Worm (Caenorhabditis elegans): ENCODE data around the gene T10C6.6.

DNA sequence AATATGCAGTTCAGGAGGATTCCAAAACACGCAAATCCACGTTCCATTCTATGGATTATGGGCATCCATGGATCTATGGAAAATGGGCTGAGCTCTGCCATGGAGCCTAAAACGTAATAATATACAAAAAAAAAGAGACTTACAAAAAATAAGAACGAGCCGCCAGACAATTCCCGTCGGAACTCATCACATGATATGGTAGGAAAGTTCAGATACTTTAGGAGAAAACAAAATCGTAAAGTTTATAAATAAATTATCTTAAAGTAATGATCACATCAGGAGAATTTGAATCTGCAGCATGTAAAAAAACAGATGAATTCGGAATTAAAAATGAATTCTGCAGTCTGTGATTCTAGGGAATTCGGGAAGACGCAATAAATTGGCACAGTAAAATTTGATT lies 8.5 kb upstream of the T10C6.6 start, which contains the start of gene str-232:
- TF ChIP-seq cog-1 (tag; optimal IDR thresholded peaks at IDR 0.05): no peak
- TF ChIP-seq ztf-29 (GFP tag; IDR thresholded peaks at IDR 0.05): no peak
- no peak for TF ChIP-seq ref-1 (GFP tag; conservative IDR thresholded peaks at IDR 0.05)
- no peak for TF ChIP-seq flt-1 (GFP tag; IDR thresholded peaks at IDR 0.05)
- no peak for TF ChIP-seq T22C8.4 (GFP tag; IDR thresholded peaks at IDR 0.05)
- TF ChIP-seq med-1 (GFP tag; optimal IDR thresholded peaks at IDR 0.05; ENCODE audit: insufficient read depth): no peak
- TF ChIP-seq tab-1 (GFP tag; IDR thresholded peaks at IDR 0.05): no peak
- no peak for TF ChIP-seq ztf-23 (GFP tag; IDR thresholded peaks at IDR 0.05)

Measured in whole organism, midembryonic.